Worm (Caenorhabditis elegans): ENCODE measurements around the gene nspg-3.

Gene nspg-3

ce11 chrII:6077604-6078003 lies 14.0 kb upstream of the nspg-3 start, which contains the start of gene H12I13.6:
Gene H12I13.6 (plus strand): TSS chrII:6077904.
- peak in 1 of 2 experiments; percentile 20 for TF ChIP-seq unc-62 (GFP tag; optimal IDR thresholded peaks at IDR 0.05 in 1 of 2)
- TF ChIP-seq unc-62 (tag; optimal IDR thresholded peaks at IDR 0.05): no peak
- no peak for TF ChIP-seq gei-8 (GFP tag; optimal IDR thresholded peaks at IDR 0.05)

DNA sequence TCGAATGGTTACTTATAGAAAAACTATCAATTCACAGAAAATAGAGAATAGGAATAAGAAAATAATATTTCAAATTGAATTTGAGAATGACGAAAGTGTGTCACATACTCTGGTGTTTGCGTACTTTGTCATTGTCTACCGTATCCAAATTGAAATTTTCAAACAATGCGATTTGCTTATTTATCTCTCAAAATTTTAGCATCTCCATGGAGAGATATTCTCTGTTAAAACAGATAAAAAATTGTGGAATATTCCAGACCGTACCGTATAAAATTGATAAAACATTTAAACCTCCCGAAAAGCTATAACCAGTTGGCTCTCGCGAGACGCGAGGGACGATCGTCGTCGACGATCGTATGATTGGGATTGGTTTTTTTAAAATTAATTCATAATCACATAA lies 10.8 kb upstream of the nspg-3 start, which contains the start of gene fbf-1:
Gene fbf-1, minus strand, starts transcription at position 101 of the 400 bp plus-strand sequence.
- TF ChIP-seq nhr-28 (tag; optimal IDR thresholded peaks at IDR 0.05) (no peak), nhr-10 (tag; optimal IDR thresholded peaks at IDR 0.05) (no peak), nhr-11 (tag; optimal IDR thresholded peaks at IDR 0.05) (no peak), ceh-62 (tag; optimal IDR thresholded peaks at IDR 0.05) (no peak), mes-2 (tag; optimal IDR thresholded peaks at IDR 0.05; ENCODE audit: poor library complexity, severe bottlenecking) (no peak), F44E2.7 (GFP tag; IDR thresholded peaks at IDR 0.05) (no peak), sdz-12 (GFP tag; optimal IDR thresholded peaks at IDR 0.05) (no peak), rbr-2 (tag; optimal IDR thresholded peaks at IDR 0.05) (no peak), dmd-6 (GFP tag; IDR thresholded peaks at IDR 0.05) (no peak), dve-1 (tag; optimal IDR thresholded peaks at IDR 0.05; ENCODE audit: insufficient read depth) (no peak), unc-62 (GFP tag; optimal IDR thresholded peaks at IDR 0.05 in 1 of 2) (no peak), unc-62 (tag; optimal IDR thresholded peaks at IDR 0.05) (no peak), tra-1 (GFP tag; IDR thresholded peaks at IDR 0.05) (no peak), nhr-237 (tag; optimal IDR thresholded peaks at IDR 0.05) (no peak), spr-3 (GFP tag; optimal IDR thresholded peaks at IDR 0.05) (no peak), mdl-1 (tag; optimal IDR thresholded peaks at IDR 0.05) (no peak), ZK546.5 (tag; optimal IDR thresholded peaks at IDR 0.05) (no peak)

- TF ChIP-seq ceh-28 (tag; optimal IDR thresholded peaks at IDR 0.05) (no peak), rbr-2 (tag; optimal IDR thresholded peaks at IDR 0.05) (no peak), ztf-7 (tag; optimal IDR thresholded peaks at IDR 0.05) (no peak), mxl-2 (GFP tag; conservative IDR thresholded peaks at IDR 0.05) (no peak), aly-2 (tag; optimal IDR thresholded peaks at IDR 0.05) (no peak), madf-5 (GFP tag; IDR thresholded peaks at IDR 0.05) (no peak), fos-1 (tag; optimal IDR thresholded peaks at IDR 0.05) (no peak), nhr-6 (tag; optimal IDR thresholded peaks at IDR 0.05) (no peak)
Observed at ce11 chrII:6082620-6083019, 8.9 kb upstream of the nspg-3 start, which contains the start of gene F21H12.3. Gene F21H12.3 (plus strand): TSS chrII:6082920.

DNA sequence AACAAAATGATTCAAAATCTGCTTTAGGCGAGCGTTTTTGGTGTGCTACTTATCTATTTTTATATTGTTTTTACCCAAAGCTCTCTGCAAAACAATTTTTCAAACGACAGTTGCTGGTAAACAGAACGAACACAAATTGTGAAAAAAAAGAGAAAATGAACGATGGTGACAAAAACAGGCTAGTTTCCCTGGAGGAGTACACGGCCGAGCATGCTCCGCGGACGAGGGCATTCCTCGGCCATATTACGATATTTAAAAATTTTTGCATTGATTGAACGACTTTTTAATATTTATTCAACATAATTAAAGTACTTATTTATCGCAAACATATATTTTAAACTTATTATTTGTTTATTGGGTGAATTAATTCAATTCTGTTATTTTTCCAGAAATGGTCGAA lies 5.9 kb downstream of the nspg-3 start, which contains the start of the genes tpp-2 and rbbp-5:
Gene tpp-2, minus strand, starts transcription at position 157 of the 400 bp plus-strand sequence.
Gene rbbp-5, plus strand, starts transcription at position 390 of the 400 bp plus-strand sequence.
- TF ChIP-seq hif-1 (tag; optimal IDR thresholded peaks at IDR 0.05) (no peak), zag-1 (tag; optimal IDR thresholded peaks at IDR 0.05) (no peak), zip-2 (tag; optimal IDR thresholded peaks at IDR 0.05) (no peak), nhr-10 (tag; optimal IDR thresholded peaks at IDR 0.05) (no peak), dmd-8 (GFP tag; IDR thresholded peaks at IDR 0.05) (no peak), dpl-1 (GFP tag; optimal IDR thresholded peaks at IDR 0.05) (peak; percentile 78), nhr-28 (tag; optimal IDR thresholded peaks at IDR 0.05) (no peak), daf-19 (GFP tag; conservative IDR thresholded peaks at IDR 0.05) (no peak), lin-29 (GFP tag; IDR thresholded peaks at IDR 0.05) (no peak), spr-3 (GFP tag; optimal IDR thresholded peaks at IDR 0.05) (no peak), ZK546.5 (tag; optimal IDR thresholded peaks at IDR 0.05) (no peak), D1046.2 (GFP tag; IDR thresholded peaks at IDR 0.05) (no peak), lin-38 (GFP tag; IDR thresholded peaks at IDR 0.05) (no peak; the same call in 1 of the 2 replicates), madf-5 (GFP tag; IDR thresholded peaks at IDR 0.05) (no peak), T26A8.4 (GFP tag; IDR thresholded peaks at IDR 0.05) (no peak), daf-16 (GFP tag; optimal IDR thresholded peaks at IDR 0.05) (peak in 1 of 2 experiments; percentile 61), daf-16 (tag; optimal IDR thresholded peaks at IDR 0.05) (peak; percentile 79), ceh-44 (GFP tag; IDR thresholded peaks at IDR 0.05) (no peak), lin-13 (GFP tag; optimal IDR thresholded peaks at IDR 0.05) (no peak), madf-9 (GFP tag; conservative IDR thresholded peaks at IDR 0.05) (peak; percentile 61; the same call in 1 of the 2 replicates), lsy-2 (tag; optimal IDR thresholded peaks at IDR 0.05) (peak in 1 of 2 experiments; percentile 70), ceh-32 (tag; optimal IDR thresholded peaks at IDR 0.05; ENCODE audit: poor library complexity) (no peak), mdt-29 (GFP tag; IDR thresholded peaks at IDR 0.05) (no peak), lin-15B (tag; optimal IDR thresholded peaks at IDR 0.05) (no peak), egl-43 (GFP tag; IDR thresholded peaks at IDR 0.05) (no peak), ztf-7 (tag; optimal IDR thresholded peaks at IDR 0.05) (no peak), nhr-111 (GFP tag; optimal IDR thresholded peaks at IDR 0.05) (no peak), ZK337.2 (GFP tag; IDR thresholded peaks at IDR 0.05) (peak; percentile 84)
